Fruit fly (Drosophila melanogaster) whole organism, embryonic: ENCODE results near the gene trbl.

ENCODE experiments used
- CG15601 ChIP-seq: fragments of 200-800 bp; sonication (Bioruptor generic); optimal IDR thresholded peaks from 3 replicates; lab custom pipeline; 2019; ENCODE audit warnings: missing biosample characterization, mild to moderate bottlenecking, missing genetic modification characterization, moderate library complexity
- her ChIP-seq: fragments of 200-800 bp; sonication (Bioruptor generic); optimal IDR thresholded peaks from 2 replicates; lab custom pipeline; 2016; ENCODE audit warnings: missing biosample characterization, missing genetic modification characterization
- sna ChIP-seq: fragments of 200-800 bp; sonication (Bioruptor generic); IDR thresholded peaks from 2 replicates; pipeline ENCODE4 v1.3.6; 2022; ENCODE audit warnings: missing biosample characterization, missing genetic modification characterization; ENCODE audit not compliant: partially characterized antibody

- TF ChIP-seq sna, result no peak
- TF ChIP-seq CG15601, result no peak
- no peak for TF ChIP-seq her (GFP tag; lab: Kevin White, UChicago)
Observed at dm6 chr3L:20413304-20413703, 11.9 kb upstream of the trbl start, which contains the start of gene zye.
